Fruit fly (Drosophila melanogaster) whole organism, embryonic: ENCODE results near the gene ocn.

Source experiments
- ATbp ChIP-seq: fragments of 200-800 bp; sonication (Bioruptor generic); optimal IDR thresholded peaks from 2 replicates; lab custom pipeline; 2017; ENCODE audit warnings: missing biosample characterization, mild to moderate bottlenecking, missing genetic modification characterization, missing genetic modification reagents
- Ada2b ChIP-seq: fragments of 200-800 bp; sonication (Bioruptor generic); IDR thresholded peaks from 2 replicates; pipeline ENCODE4 v1.3.6; 2022; ENCODE audit warnings: missing biosample characterization, missing genetic modification characterization
- Adf1 ChIP-seq: fragments of 200-800 bp; sonication (Bioruptor generic); IDR thresholded peaks from 2 replicates; pipeline ENCODE4 v1.3.6; 2022; ENCODE audit warnings: missing biosample characterization, missing genetic modification characterization
- Atf-2 ChIP-seq: fragments of 200-800 bp; sonication (Bioruptor generic); optimal IDR thresholded peaks from 2 replicates; lab custom pipeline; 2016; ENCODE audit warnings: missing biosample characterization, missing genetic modification characterization
- CG10147 ChIP-seq: fragments of 200-800 bp; sonication (Bioruptor generic); optimal IDR thresholded peaks from 2 replicates; lab custom pipeline; 2019; ENCODE audit warnings: missing biosample characterization, mild to moderate bottlenecking, missing genetic modification characterization, moderate library complexity
- CG10462 ChIP-seq: fragments of 200-800 bp; sonication (Bioruptor generic); optimal IDR thresholded peaks from 2 replicates; lab custom pipeline; 2016; ENCODE audit warnings: missing biosample characterization, missing genetic modification characterization
- CG10565 ChIP-seq: fragments of 200-800 bp; sonication (Bioruptor generic); optimal IDR thresholded peaks from 3 replicates; lab custom pipeline; 2016; ENCODE audit warnings: missing biosample characterization, mild to moderate bottlenecking, missing genetic modification characterization
- CG10959 ChIP-seq: fragments of 200-800 bp; sonication (Bioruptor generic); IDR thresholded peaks from 2 replicates; pipeline ENCODE4 v1.3.6; 2022; ENCODE audit warnings: missing biosample characterization, missing genetic modification characterization
- CG11504 ChIP-seq: fragments of 200-800 bp; sonication (Bioruptor generic); optimal IDR thresholded peaks from 3 replicates; lab custom pipeline; 2019; ENCODE audit warnings: missing biosample characterization, mild to moderate bottlenecking, missing genetic modification characterization, moderate library complexity
- CG14667 ChIP-seq: fragments of 200-800 bp; sonication (Bioruptor generic); IDR thresholded peaks from 2 replicates; pipeline ENCODE4 v1.3.6; 2022; ENCODE audit warnings: missing biosample characterization, missing genetic modification characterization
- CG15479 ChIP-seq: fragments of 200-800 bp; sonication (Bioruptor generic); optimal IDR thresholded peaks from 3 replicates; lab custom pipeline; 2019; ENCODE audit warnings: missing biosample characterization, mild to moderate bottlenecking, missing genetic modification characterization, moderate library complexity
- CG1647 ChIP-seq: fragments of 200-800 bp; sonication (Bioruptor generic); optimal IDR thresholded peaks from 3 replicates; lab custom pipeline; 2016; ENCODE audit warnings: missing biosample characterization, missing genetic modification characterization
- CG17612 ChIP-seq: fragments of 200-800 bp; sonication (Bioruptor generic); IDR thresholded peaks from 2 replicates; pipeline ENCODE4 v1.3.6; 2022; ENCODE audit warnings: missing biosample characterization, missing genetic modification characterization
- CG32532 ChIP-seq: fragments of 200-800 bp; sonication (Bioruptor generic); IDR thresholded peaks from 2 replicates; pipeline ENCODE4 v1.3.6; 2022; ENCODE audit warnings: missing biosample characterization, missing genetic modification characterization
- CG3726 ChIP-seq: fragments of 200-800 bp; sonication (Bioruptor generic); IDR thresholded peaks from 3 replicates; pipeline ENCODE4, ENCODE4 v1.3.6; 2022; ENCODE audit warnings: missing biosample characterization, missing genetic modification characterization
- CG43689 ChIP-seq: fragments of 200-800 bp; sonication (Bioruptor generic); IDR thresholded peaks from 2 replicates; pipeline ENCODE4 v1.3.6; 2022; ENCODE audit warnings: missing biosample characterization, missing genetic modification characterization
- CG4730 ChIP-seq: fragments of 200-800 bp; sonication (Bioruptor generic); IDR thresholded peaks from 2 replicates; pipeline ENCODE4 v1.3.6; 2022; ENCODE audit warnings: missing biosample characterization, missing genetic modification characterization
- CG5953 ChIP-seq: fragments of 200-800 bp; sonication (Bioruptor generic); IDR thresholded peaks from 2 replicates; pipeline ENCODE4 v1.3.6; 2022; ENCODE audit warnings: missing biosample characterization, missing genetic modification characterization
- CG6175 ChIP-seq: fragments of 200-800 bp; sonication (Bioruptor generic); IDR thresholded peaks from 3 replicates; pipeline ENCODE4 v1.3.6; 2022; ENCODE audit warnings: missing biosample characterization, missing genetic modification characterization
- CG7271 ChIP-seq: fragments of 200-800 bp; sonication (Bioruptor generic); optimal IDR thresholded peaks from 2 replicates; lab custom pipeline; 2018; ENCODE audit warnings: missing biosample characterization, mild to moderate bottlenecking, missing genetic modification characterization, moderate library complexity
- CG8281 ChIP-seq: fragments of 200-800 bp; sonication (Bioruptor generic); optimal IDR thresholded peaks from 2 replicates; lab custom pipeline; 2018; ENCODE audit warnings: missing biosample characterization, mild to moderate bottlenecking, missing genetic modification characterization, moderate library complexity
- Dp ChIP-seq: fragments of 200-800 bp; sonication (Bioruptor generic); optimal IDR thresholded peaks from 2 replicates; lab custom pipeline; 2018; ENCODE audit warnings: missing biosample characterization, mild to moderate bottlenecking, missing genetic modification characterization, moderate library complexity
- ERR ChIP-seq: fragments of 200-800 bp; sonication (Bioruptor generic); optimal IDR thresholded peaks from 2 replicates; lab custom pipeline; 2016; ENCODE audit warnings: missing biosample characterization, missing genetic modification characterization
- Ets65A ChIP-seq: fragments of 200-800 bp; sonication (Bioruptor generic); peaks from one replicate; lab custom pipeline; 2016; ENCODE audit warnings: missing biosample characterization, missing genetic modification characterization
- Fer1 ChIP-seq: fragments of 200-800 bp; sonication (Bioruptor generic); optimal IDR thresholded peaks from 2 replicates; lab custom pipeline; 2017; ENCODE audit warnings: missing biosample characterization, mild to moderate bottlenecking, missing genetic modification characterization
- Hmr ChIP-seq: fragments of 200-800 bp; sonication (Bioruptor generic); optimal IDR thresholded peaks from 3 replicates; lab custom pipeline; 2017; ENCODE audit warnings: mild to moderate bottlenecking, missing biosample characterization, missing genetic modification reagents, missing genetic modification characterization
- Meics ChIP-seq: fragments of 200-800 bp; sonication (Bioruptor generic); optimal IDR thresholded peaks from 2 replicates; lab custom pipeline; 2017; ENCODE audit warnings: missing biosample characterization, mild to moderate bottlenecking, missing genetic modification characterization
- Scr ChIP-seq: fragments of 200-800 bp; sonication (Bioruptor generic); IDR thresholded peaks from 2 replicates; pipeline ENCODE4 v1.3.6; 2022; ENCODE audit warnings: missing biosample characterization, missing genetic modification characterization; ENCODE audit not compliant: partially characterized antibody
- abd-A ChIP-seq: fragments of 200-800 bp; sonication (Bioruptor generic); optimal IDR thresholded peaks from 3 replicates; lab custom pipeline; 2019; ENCODE audit warnings: missing biosample characterization, mild to moderate bottlenecking, missing genetic modification characterization, moderate library complexity
- chif ChIP-seq, 2 experiments: fragments of 200-800 bp; sonication (Bioruptor generic); optimal IDR thresholded peaks; 3 replicates each; lab custom pipeline; 2016; ENCODE audit warnings: missing biosample characterization in 2 of 2, missing genetic modification characterization in 2 of 2
- chinmo ChIP-seq: fragments of 200-800 bp; sonication (Bioruptor generic); IDR thresholded peaks from 4 replicates; pipeline ENCODE4 v1.3.6; 2022; ENCODE audit warnings: missing biosample characterization, missing genetic modification characterization; ENCODE audit not compliant: partially characterized antibody
- cwo ChIP-seq: fragments of 200-800 bp; sonication (Bioruptor generic); optimal IDR thresholded peaks from 3 replicates; lab custom pipeline; 2017; ENCODE audit warnings: missing biosample characterization, missing genetic modification characterization, mild to moderate bottlenecking, moderate library complexity, missing genetic modification reagents
- disco-r ChIP-seq: fragments of 200-800 bp; sonication (Bioruptor generic); optimal IDR thresholded peaks from 2 replicates; lab custom pipeline; 2016; ENCODE audit warnings: missing biosample characterization, missing genetic modification characterization
- fd3F ChIP-seq: fragments of 200-800 bp; sonication (Bioruptor generic); optimal IDR thresholded peaks from 2 replicates; lab custom pipeline; 2018; ENCODE audit warnings: missing biosample characterization, mild to moderate bottlenecking, missing genetic modification characterization, moderate library complexity
- gce ChIP-seq: fragments of 200-800 bp; sonication (Bioruptor generic); IDR thresholded peaks from 3 replicates; pipeline ENCODE4 v1.3.6; 2022; ENCODE audit warnings: missing biosample characterization, missing genetic modification characterization
- jumu ChIP-seq: fragments of 200-800 bp; sonication (Bioruptor generic); optimal IDR thresholded peaks from 3 replicates; lab custom pipeline; 2016; ENCODE audit warnings: missing biosample characterization, missing genetic modification characterization
- lab ChIP-seq: fragments of 200-800 bp; sonication (Bioruptor generic); optimal IDR thresholded peaks from 3 replicates; lab custom pipeline; 2017; ENCODE audit warnings: missing biosample characterization, missing genetic modification characterization, mild to moderate bottlenecking, moderate library complexity, missing genetic modification reagents
- mld ChIP-seq: fragments of 200-800 bp; sonication (Bioruptor generic); IDR thresholded peaks from 3 replicates; pipeline ENCODE4 v1.3.6; 2022; ENCODE audit warnings: missing biosample characterization, missing genetic modification characterization; ENCODE audit not compliant: partially characterized antibody
- nau ChIP-seq: fragments of 200-800 bp; sonication (Bioruptor generic); optimal IDR thresholded peaks from 3 replicates; lab custom pipeline; 2017; ENCODE audit warnings: missing biosample characterization, mild to moderate bottlenecking, missing genetic modification characterization, missing genetic modification reagents
- nmo ChIP-seq: fragments of 200-800 bp; sonication (Bioruptor generic); optimal IDR thresholded peaks from 2 replicates; lab custom pipeline; 2018; ENCODE audit warnings: missing biosample characterization, mild to moderate bottlenecking, missing genetic modification characterization, moderate library complexity
- otp ChIP-seq: fragments of 200-800 bp; sonication (Bioruptor generic); IDR thresholded peaks from 3 replicates; pipeline ENCODE4, ENCODE4 v1.3.6; 2022; ENCODE audit warnings: missing biosample characterization, missing genetic modification characterization
- p53 ChIP-seq: fragments of 200-800 bp; sonication (Bioruptor generic); optimal IDR thresholded peaks from 2 replicates; lab custom pipeline; 2016; ENCODE audit warnings: missing biosample characterization, missing genetic modification characterization
- pfk ChIP-seq: fragments of 200-800 bp; sonication (Bioruptor generic); optimal IDR thresholded peaks from 2 replicates; lab custom pipeline; 2018; ENCODE audit warnings: missing biosample characterization, mild to moderate bottlenecking, missing genetic modification characterization, moderate library complexity
- pnt ChIP-seq: fragments of 200-800 bp; sonication (Bioruptor generic); optimal IDR thresholded peaks from 3 replicates; lab custom pipeline; 2016; ENCODE audit warnings: missing biosample characterization, missing genetic modification characterization
- row ChIP-seq: fragments of 200-800 bp; sonication (Bioruptor generic); IDR thresholded peaks from 3 replicates; pipeline ENCODE4 v1.3.6; 2022; ENCODE audit warnings: missing biosample characterization, missing genetic modification characterization
- sisA ChIP-seq: fragments of 200-800 bp; sonication (Bioruptor generic); IDR thresholded peaks from 2 replicates; pipeline ENCODE4 v1.3.6; 2022; ENCODE audit warnings: missing biosample characterization, missing genetic modification characterization
- sob ChIP-seq: fragments of 200-800 bp; sonication (Bioruptor generic); IDR thresholded peaks from 2 replicates; pipeline ENCODE4 v1.3.6; 2022; ENCODE audit warnings: missing biosample characterization, missing genetic modification characterization
- sr ChIP-seq: fragments of 200-800 bp; sonication (Bioruptor generic); IDR thresholded peaks from 3 replicates; pipeline ENCODE4 v1.3.6; 2022; ENCODE audit warnings: missing biosample characterization, missing genetic modification characterization
- stwl ChIP-seq: fragments of 200-800 bp; sonication (Bioruptor generic); optimal IDR thresholded peaks from 3 replicates; lab custom pipeline; 2018; ENCODE audit warnings: missing biosample characterization, mild to moderate bottlenecking, missing genetic modification characterization, moderate library complexity
- tna ChIP-seq: fragments of 200-800 bp; sonication (Bioruptor generic); IDR thresholded peaks from 2 replicates; pipeline ENCODE4 v1.3.6; 2022; ENCODE audit warnings: missing biosample characterization, missing genetic modification characterization; ENCODE audit not compliant: partially characterized antibody
- z ChIP-seq: fragments of 200-800 bp; sonication (Bioruptor generic); IDR thresholded peaks from 3 replicates; pipeline ENCODE4 v1.3.6; 2022; ENCODE audit warnings: missing biosample characterization, missing genetic modification characterization
- zfh1 ChIP-seq: fragments of 200-800 bp; sonication (Bioruptor generic); IDR thresholded peaks from 3 replicates; pipeline ENCODE4 v1.3.6; 2022; ENCODE audit warnings: missing biosample characterization, missing genetic modification characterization

The ocn gene

dm6 chr3R:30076088-30076487, 38.6 kb upstream of the ocn start (continued):
- no peak for TF ChIP-seq CG10147 (GFP tag; lab: Kevin White, UChicago)
- TF ChIP-seq zfh1 (GFP tag; lab: Robert Waterston, UW): 0 out of 3 replicates have a peak, but pooled peaks have one; percentile 37
- no peak for TF ChIP-seq Fer1 (GFP tag; lab: Kevin White, UChicago)
- TF ChIP-seq z: no peak
- no peak for TF ChIP-seq pfk (GFP tag; lab: Kevin White, UChicago)
- TF ChIP-seq CG15479 (GFP tag; lab: Kevin White, UChicago): no peak
- TF ChIP-seq Scr (GFP tag; lab: Robert Waterston, UW): no peak
- TF ChIP-seq nau (GFP tag; lab: Kevin White, UChicago): no peak
- TF ChIP-seq CG4730 (GFP tag; lab: Robert Waterston, UW): no peak
- peak; percentile 17 for TF ChIP-seq pnt (GFP tag; lab: Kevin White, UChicago)
- TF ChIP-seq CG5953 (GFP tag; lab: Robert Waterston, UW): no peak
- TF ChIP-seq tna (GFP tag; lab: Robert Waterston, UW): no peak
- peak; percentile 60 for TF ChIP-seq Ets65A (GFP tag; lab: Kevin White, UChicago)
- 0 out of 3 replicates have a peak, but pooled peaks have one; percentile 26 for TF ChIP-seq row (GFP tag; lab: Robert Waterston, UW)
- no peak for TF ChIP-seq Adf1 (GFP tag; lab: Robert Waterston, UW)
- no peak for TF ChIP-seq CG10462 (GFP tag; lab: Kevin White, UChicago)
- TF ChIP-seq chif (GFP tag; optimal IDR thresholded peaks at IDR 0.05; lab: Kevin White, UChicago): peak in 1 of 2 experiments; percentile 41
- TF ChIP-seq sr (GFP tag; lab: Robert Waterston, UW): no peak
- TF ChIP-seq otp: no peak
- TF ChIP-seq Meics (GFP tag; lab: Kevin White, UChicago): no peak
- TF ChIP-seq CG8281: no peak
- no peak for TF ChIP-seq disco-r (GFP tag; lab: Kevin White, UChicago)
- TF ChIP-seq ATbp (GFP tag; lab: Kevin White, UChicago): no peak
- TF ChIP-seq CG10565 (GFP tag; lab: Kevin White, UChicago): no peak
- no peak for TF ChIP-seq CG7271 (tag; lab: Kevin White, UChicago)
- TF ChIP-seq stwl (tag; lab: Kevin White, UChicago): no peak
- TF ChIP-seq lab (GFP tag; lab: Kevin White, UChicago): no peak
- no peak for TF ChIP-seq CG43689 (GFP tag; lab: Robert Waterston, UW)
- TF ChIP-seq sob (GFP tag; lab: Robert Waterston, UW): no peak
- no peak for TF ChIP-seq chinmo (GFP tag; lab: Robert Waterston, UW)
- TF ChIP-seq CG6175: no peak
- no peak for TF ChIP-seq CG17612 (GFP tag; lab: Robert Waterston, UW)
- no peak for TF ChIP-seq mld
- no peak for TF ChIP-seq Atf-2 (GFP tag; lab: Kevin White, UChicago)
- TF ChIP-seq fd3F (GFP tag; lab: Kevin White, UChicago): no peak
- peak; percentile 2 for TF ChIP-seq nmo (GFP tag; lab: Kevin White, UChicago)
- TF ChIP-seq CG14667 (GFP tag; lab: Robert Waterston, UW): no peak
- no peak for TF ChIP-seq CG32532 (GFP tag; lab: Robert Waterston, UW)
- no peak for TF ChIP-seq CG3726 (GFP tag; lab: Robert Waterston, UW)
- no peak for TF ChIP-seq ERR (GFP tag; lab: Kevin White, UChicago)
- no peak for TF ChIP-seq abd-A (tag; lab: Kevin White, UChicago)
- peak; percentile 38; the same call in 1 of the 2 replicates for TF ChIP-seq sisA (GFP tag; lab: Robert Waterston, UW)
- no peak for TF ChIP-seq CG11504 (tag; lab: Kevin White, UChicago)
- no peak for TF ChIP-seq cwo
- TF ChIP-seq gce: no peak
- no peak for TF ChIP-seq Ada2b (GFP tag; lab: Robert Waterston, UW)
- no peak for TF ChIP-seq CG1647
- TF ChIP-seq Dp (GFP tag; lab: Kevin White, UChicago): no peak
- no peak for TF ChIP-seq p53 (GFP tag; lab: Kevin White, UChicago)
- TF ChIP-seq CG10959 (GFP tag; lab: Robert Waterston, UW): no peak
- no peak for TF ChIP-seq jumu (GFP tag; lab: Kevin White, UChicago)
- TF ChIP-seq Hmr (GFP tag; lab: Kevin White, UChicago): no peak
